Fruit fly (Drosophila melanogaster): ENCODE results near the gene CG6985.

The CG6985 gene

dm6 chr3R:22776457-22776856 is 35.5 kb downstream of the CG6985 start (continued):
- TF ChIP-seq inv (GFP tag; IDR thresholded peaks at IDR 0.05; ENCODE audit: partially characterized antibody) (no peak), CG18619 (GFP tag; optimal IDR thresholded peaks at IDR 0.05) (no peak), cwo (GFP tag; optimal IDR thresholded peaks at IDR 0.05) (peak; percentile 82), CG12769 (tag; optimal IDR thresholded peaks at IDR 0.05) (peak; percentile 70), Ada2b (GFP tag; IDR thresholded peaks at IDR 0.05) (no peak), HHEX (GFP tag; optimal IDR thresholded peaks at IDR 0.05) (no peak), CG10462 (GFP tag; optimal IDR thresholded peaks at IDR 0.05) (no peak), chinmo (GFP tag; IDR thresholded peaks at IDR 0.05; ENCODE audit: partially characterized antibody) (peak; percentile 88), CG17568 (GFP tag; optimal IDR thresholded peaks at IDR 0.05) (no peak), Pdp1 (GFP tag; optimal IDR thresholded peaks at IDR 0.05) (peak in 1 of 2 experiments; percentile 50), mld (GFP tag; IDR thresholded peaks at IDR 0.05; ENCODE audit: partially characterized antibody) (0 out of 3 replicates have a peak, but pooled peaks have one; percentile 25), az2 (GFP tag; optimal IDR thresholded peaks at IDR 0.05) (no peak)

- TF ChIP-seq prd (optimal IDR thresholded peaks at IDR 0.05): no peak
- no peak for TF ChIP-seq prd (GFP tag; IDR thresholded peaks at IDR 0.05)
- peak; percentile 24 for TF ChIP-seq caup (GFP tag; optimal IDR thresholded peaks at IDR 0.05; ENCODE audit: severe bottlenecking)
- TF ChIP-seq Pdp1 (GFP tag; optimal IDR thresholded peaks at IDR 0.05): peak in 1 of 2 experiments; percentile 31
- no peak for TF ChIP-seq CG8924 (tag; optimal IDR thresholded peaks at IDR 0.05)
- TF ChIP-seq crp (GFP tag; optimal IDR thresholded peaks at IDR 0.05): peak in 1 of 2 experiments; percentile 12
- peak; percentile 5 for TF ChIP-seq D19B (GFP tag; optimal IDR thresholded peaks at IDR 0.05)
- 0 out of 2 replicates have a peak, but pooled peaks have one; percentile 28 for TF ChIP-seq CG32532 (GFP tag; IDR thresholded peaks at IDR 0.05)
- peak in 1 of 2 experiments; percentile 59 for TF ChIP-seq Hr78 (GFP tag; optimal IDR thresholded peaks at IDR 0.05)
- no peak for TF ChIP-seq CG14050 (GFP tag; IDR thresholded peaks at IDR 0.05)
- 0 out of 2 replicates have a peak, but pooled peaks have one; percentile 37 for TF ChIP-seq Awh (GFP tag; IDR thresholded peaks at IDR 0.05)
- peak; percentile 34 for TF ChIP-seq HLHmδ (GFP tag; optimal IDR thresholded peaks at IDR 0.05)
- TF ChIP-seq row (GFP tag; IDR thresholded peaks at IDR 0.05): 0 out of 3 replicates have a peak, but pooled peaks have one; percentile 13
- peak; percentile 35; the same call in 1 of the 2 replicates for TF ChIP-seq CG10366 (GFP tag; IDR thresholded peaks at IDR 0.05)
- TF ChIP-seq sd (tag; optimal IDR thresholded peaks at IDR 0.05): peak; percentile 33
- TF ChIP-seq sna (GFP tag; IDR thresholded peaks at IDR 0.05; ENCODE audit: partially characterized antibody): no peak
- TF ChIP-seq lilli (GFP tag; optimal IDR thresholded peaks at IDR 0.05): no peak
- TF ChIP-seq Drgx (GFP tag; IDR thresholded peaks at IDR 0.05): 0 out of 2 replicates have a peak, but pooled peaks have one; percentile 33
- no peak for TF ChIP-seq CG14965 (GFP tag; optimal IDR thresholded peaks at IDR 0.05; ENCODE audit: borderline replicate concordance)
- no peak for TF ChIP-seq CG11398 (GFP tag; optimal IDR thresholded peaks at IDR 0.05)
- no peak for TF ChIP-seq sima (GFP tag; optimal IDR thresholded peaks at IDR 0.05)
- peak; percentile 95 for TF ChIP-seq vvl (GFP tag; IDR thresholded peaks at IDR 0.05)
- peak; percentile 3 for TF ChIP-seq CG10543 (GFP tag; optimal IDR thresholded peaks at IDR 0.05)
- TF ChIP-seq fd64A (GFP tag; optimal IDR thresholded peaks at IDR 0.05): no peak
- 0 out of 2 replicates have a peak, but pooled peaks have one; percentile 22 for TF ChIP-seq crol (GFP tag; IDR thresholded peaks at IDR 0.05)
- TF ChIP-seq D (optimal IDR thresholded peaks at IDR 0.05): no peak
- peak; percentile 28 for TF ChIP-seq D (GFP tag; optimal IDR thresholded peaks at IDR 0.05)
- TF ChIP-seq CG12219 (GFP tag; optimal IDR thresholded peaks at IDR 0.05): no peak
- peak; percentile 89 for TF ChIP-seq kni (GFP tag; optimal IDR thresholded peaks at IDR 0.05)
- TF ChIP-seq CG11695 (GFP tag; IDR thresholded peaks at IDR 0.05): no peak
- peak; percentile 73 for TF ChIP-seq CG6254 (GFP tag; optimal IDR thresholded peaks at IDR 0.05)
- peak; percentile 35 for TF ChIP-seq gcm (GFP tag; optimal IDR thresholded peaks at IDR 0.05)
- peak; percentile 44 for TF ChIP-seq sug (tag; optimal IDR thresholded peaks at IDR 0.05)
- TF ChIP-seq CG2199 (GFP tag; IDR thresholded peaks at IDR 0.05): 0 out of 3 replicates have a peak, but pooled peaks have one; percentile 26
- no peak for TF ChIP-seq Hr51 (GFP tag; optimal IDR thresholded peaks at IDR 0.05)
- no peak for TF ChIP-seq Nf-YC (tag; optimal IDR thresholded peaks at IDR 0.05)
- TF ChIP-seq scrt (GFP tag; optimal IDR thresholded peaks at IDR 0.05): no peak
These were observed 39.2 kb downstream of the CG6985 start for dm6 chr3R:22780135-22780534.
